Worm (Caenorhabditis elegans) whole organism, young adult: Measurements from ENCODE around the gene F52E1.9.

Source experiments
- B0019.2 ChIP-seq: fragments of 200-800 bp; sonication (Bioruptor generic); conservative IDR thresholded peaks from 2 replicates; pipeline ENCODE4 v1.3.6; 2022; ENCODE audit warnings: missing genetic modification reagents, missing genetic modification characterization, missing compliant biosample characterization
- B0261.1 ChIP-seq: sonication (generic microtip); optimal IDR thresholded peaks from 2 replicates; lab custom pipeline; 2016; ENCODE audit warnings: mild to moderate bottlenecking, missing genetic modification characterization, moderate library complexity, missing compliant biosample characterization
- C17E4.6 ChIP-seq: fragments of 200-800 bp; sonication (Bioruptor generic); IDR thresholded peaks from 2 replicates; pipeline ENCODE4 v1.3.6; 2022; ENCODE audit warnings: missing genetic modification reagents, missing genetic modification characterization, missing compliant biosample characterization
- F49E8.2 ChIP-seq: sonication (generic microtip); optimal IDR thresholded peaks from 3 replicates; lab custom pipeline; 2017; ENCODE audit warnings: missing genetic modification characterization, mild to moderate bottlenecking, missing compliant biosample characterization, antibody characterized with exemption, moderate library complexity; ENCODE audit not compliant: insufficient read depth
- F57C9.4 ChIP-seq: sonication (generic microtip); optimal IDR thresholded peaks from 2 replicates; lab custom pipeline; 2017; ENCODE audit warnings: mild to moderate bottlenecking, missing genetic modification characterization, missing compliant biosample characterization
- Y67H2A.10 ChIP-seq: fragments of 200-800 bp; sonication (Bioruptor generic); conservative IDR thresholded peaks from 2 replicates; pipeline ENCODE4 v1.3.6; 2022; ENCODE audit warnings: missing genetic modification reagents, missing genetic modification characterization, missing compliant biosample characterization
- Y95B8A.8 ChIP-seq: fragments of 200-800 bp; sonication (Bioruptor generic); IDR thresholded peaks from 2 replicates; pipeline ENCODE4 v1.3.6; 2022; ENCODE audit warnings: missing genetic modification reagents, missing genetic modification characterization, missing compliant biosample characterization
- aptf-2 ChIP-seq: fragments of 200-800 bp; sonication (Bioruptor generic); conservative IDR thresholded peaks from 2 replicates; pipeline ENCODE4 v1.3.6; 2022; ENCODE audit warnings: missing genetic modification reagents, missing genetic modification characterization, missing compliant biosample characterization
- aptf-3 ChIP-seq: fragments of 200-800 bp; sonication (Bioruptor generic); IDR thresholded peaks from 2 replicates; pipeline ENCODE4 v1.3.6; 2022; ENCODE audit warnings: missing genetic modification characterization, missing compliant biosample characterization
- atf-7 ChIP-seq: sonication (generic microtip); optimal IDR thresholded peaks from 2 replicates; lab custom pipeline; 2017; ENCODE audit warnings: mild to moderate bottlenecking, missing genetic modification characterization, missing compliant biosample characterization
- athp-1 ChIP-seq: sonication (generic microtip); optimal IDR thresholded peaks from 2 replicates; lab custom pipeline; 2017; ENCODE audit warnings: mild to moderate bottlenecking, missing genetic modification characterization, missing compliant biosample characterization
- bed-2 ChIP-seq: fragments of 200-800 bp; sonication (Bioruptor generic); IDR thresholded peaks from 2 replicates; pipeline ENCODE4 v1.3.6; 2022; ENCODE audit warnings: missing genetic modification reagents, missing genetic modification characterization, missing compliant biosample characterization
- cebp-1 ChIP-seq, 2 experiments: fragments of 200-800 bp in 1 of 2; sonication (Bioruptor generic) in 1 of 2; sonication (generic microtip) in 1 of 2; IDR thresholded peaks in 1 of 2; optimal IDR thresholded peaks in 1 of 2; 2 replicates each; pipeline versions ENCODE4 v1.3.6 to Lab custom; 2017 to 2022; ENCODE audit warnings: missing compliant biosample characterization in 2 of 2, missing genetic modification characterization in 2 of 2, mild to moderate bottlenecking in 1 of 2, missing genetic modification reagents in 1 of 2, moderate library complexity in 1 of 2
- ceh-58 ChIP-seq: fragments of 200-800 bp; sonication (Bioruptor generic); IDR thresholded peaks from 2 replicates; pipeline ENCODE4 v1.3.6; 2022; ENCODE audit warnings: missing genetic modification characterization, missing compliant biosample characterization
- die-1 ChIP-seq: sonication (generic microtip); optimal IDR thresholded peaks from 2 replicates; lab custom pipeline; 2016; ENCODE audit warnings: missing genotype, mild to moderate bottlenecking, missing genetic modification characterization, missing compliant biosample characterization
- dox-1 ChIP-seq: fragments of 200-800 bp; sonication (Bioruptor generic); IDR thresholded peaks from 2 replicates; pipeline ENCODE4 v1.3.6; 2022; ENCODE audit warnings: missing genetic modification reagents, missing genetic modification characterization, missing compliant biosample characterization
- egl-18 ChIP-seq: fragments of 200-800 bp; sonication (Bioruptor generic); IDR thresholded peaks from 2 replicates; pipeline ENCODE4 v1.3.6; 2022; ENCODE audit warnings: missing genetic modification reagents, missing genetic modification characterization, missing compliant biosample characterization
- hmg-1.2 ChIP-seq: fragments of 200-800 bp; sonication (Bioruptor generic); IDR thresholded peaks from 2 replicates; pipeline ENCODE4 v1.3.6; 2022; ENCODE audit warnings: missing genetic modification reagents, missing genetic modification characterization, missing compliant biosample characterization
- hsf-1 ChIP-seq: fragments of 200-800 bp; sonication (Bioruptor generic); IDR thresholded peaks from 2 replicates; pipeline ENCODE4 v1.3.6; 2022; ENCODE audit warnings: missing genetic modification reagents, missing genetic modification characterization, missing compliant biosample characterization
- lin-35 ChIP-seq, 3 experiments: fragments of 150-350 bp in 2 of 3; sonication (generic microtip) in 1 of 3; optimal IDR thresholded peaks; 2 replicates each; lab custom pipeline; 2014 to 2018; ENCODE audit warnings: missing biosample characterization in 3 of 3, missing genetic modification characterization in 3 of 3, missing genetic modification reagents in 3 of 3
- lin-40 ChIP-seq: sonication (generic microtip); optimal IDR thresholded peaks from 2 replicates; lab custom pipeline; 2016; ENCODE audit warnings: missing genetic modification characterization, mild to moderate bottlenecking, missing compliant biosample characterization, missing genotype, missing genetic modification reagents
- lsl-1 ChIP-seq: fragments of 200-800 bp; sonication (Bioruptor generic); optimal IDR thresholded peaks from 2 replicates; lab custom pipeline; 2018; ENCODE audit warnings: mild to moderate bottlenecking, missing genetic modification characterization, moderate library complexity, missing compliant biosample characterization
- madf-3 ChIP-seq: fragments of 200-800 bp; sonication (Bioruptor generic); IDR thresholded peaks from 2 replicates; pipeline ENCODE4 v1.3.6; 2022; ENCODE audit warnings: missing genetic modification reagents, missing genetic modification characterization, missing compliant biosample characterization
- mcd-1 ChIP-seq: fragments of 200-800 bp; sonication (Bioruptor generic); IDR thresholded peaks from 2 replicates; pipeline ENCODE4 v1.3.6; 2022; ENCODE audit warnings: missing genetic modification reagents, missing genetic modification characterization, missing compliant biosample characterization
- mel-28 ChIP-seq: sonication (generic microtip); optimal IDR thresholded peaks from 2 replicates; lab custom pipeline; 2016; ENCODE audit warnings: borderline replicate concordance, mild to moderate bottlenecking, missing genetic modification characterization, missing compliant biosample characterization
- mes-4 ChIP-seq: sonication (generic microtip); optimal IDR thresholded peaks from 2 replicates; lab custom pipeline; 2016; ENCODE audit warnings: missing genotype, missing genetic modification characterization, missing compliant biosample characterization
- nhr-120 ChIP-seq: fragments of 200-800 bp; sonication (Bioruptor generic); IDR thresholded peaks from 2 replicates; pipeline ENCODE4 v1.3.6; 2022; ENCODE audit warnings: missing genetic modification characterization, missing compliant biosample characterization
- nhr-80 ChIP-seq: sonication (generic microtip); optimal IDR thresholded peaks from 2 replicates; lab custom pipeline; 2016; ENCODE audit warnings: missing genetic modification characterization, missing compliant biosample characterization
- nhr-90 ChIP-seq: sonication (generic microtip); optimal IDR thresholded peaks from 2 replicates; lab custom pipeline; 2016; ENCODE audit warnings: missing genotype, mild to moderate bottlenecking, missing genetic modification characterization, missing compliant biosample characterization
- rpc-1 ChIP-seq, 2 experiments: fragments of 150-350 bp in 1 of 2; sonication (generic microtip) in 1 of 2; optimal IDR thresholded peaks; 2 replicates each; lab custom pipeline; 2014 to 2018; ENCODE audit warnings: missing biosample characterization in 1 of 2, missing genetic modification characterization in 1 of 2, missing genetic modification reagents in 1 of 2, missing genotype in 1 of 2
- sea-2 ChIP-seq: fragments of 200-800 bp; sonication (Bioruptor generic); IDR thresholded peaks from 2 replicates; pipeline ENCODE4 v1.3.6; 2022; ENCODE audit warnings: missing genetic modification characterization, missing compliant biosample characterization
- snpc-1.1 ChIP-seq: sonication (generic microtip); optimal IDR thresholded peaks from 2 replicates; lab custom pipeline; 2017; ENCODE audit warnings: missing genetic modification characterization, mild to moderate bottlenecking, missing compliant biosample characterization, antibody characterized with exemption, moderate library complexity, missing genotype, missing genetic modification reagents; ENCODE audit not compliant: insufficient read depth
- somi-1 ChIP-seq: fragments of 200-800 bp; sonication (Bioruptor generic); optimal IDR thresholded peaks from 2 replicates; lab custom pipeline; 2018; ENCODE audit warnings: mild to moderate bottlenecking, missing genetic modification characterization, missing compliant biosample characterization
- tbp1 ChIP-seq: fragments of 200-800 bp; sonication (Bioruptor generic); optimal IDR thresholded peaks from 2 replicates; lab custom pipeline; 2018; ENCODE audit warnings: mild to moderate bottlenecking, missing genetic modification characterization, missing compliant biosample characterization
- unc-62 ChIP-seq: fragments of 150-350 bp; optimal IDR thresholded peaks from 2 replicates; lab custom pipeline; 2014; ENCODE audit warnings: missing biosample characterization, missing genetic modification reagents, missing genetic modification characterization
- ztf-26 ChIP-seq: sonication (generic microtip); optimal IDR thresholded peaks from 2 replicates; lab custom pipeline; 2017; ENCODE audit warnings: missing genetic modification characterization, missing compliant biosample characterization

Gene F52E1.9

ce11 chrV:8428585-8429414 is 26.3 kb upstream of the F52E1.9 start:
- TF ChIP-seq hmg-1.2 (GFP tag; lab: Robert Waterston, UW): peak; percentile 96
- TF ChIP-seq dox-1 (GFP tag; lab: Robert Waterston, UW): no peak
- TF ChIP-seq mcd-1 (GFP tag; lab: Robert Waterston, UW): no peak

DNA sequence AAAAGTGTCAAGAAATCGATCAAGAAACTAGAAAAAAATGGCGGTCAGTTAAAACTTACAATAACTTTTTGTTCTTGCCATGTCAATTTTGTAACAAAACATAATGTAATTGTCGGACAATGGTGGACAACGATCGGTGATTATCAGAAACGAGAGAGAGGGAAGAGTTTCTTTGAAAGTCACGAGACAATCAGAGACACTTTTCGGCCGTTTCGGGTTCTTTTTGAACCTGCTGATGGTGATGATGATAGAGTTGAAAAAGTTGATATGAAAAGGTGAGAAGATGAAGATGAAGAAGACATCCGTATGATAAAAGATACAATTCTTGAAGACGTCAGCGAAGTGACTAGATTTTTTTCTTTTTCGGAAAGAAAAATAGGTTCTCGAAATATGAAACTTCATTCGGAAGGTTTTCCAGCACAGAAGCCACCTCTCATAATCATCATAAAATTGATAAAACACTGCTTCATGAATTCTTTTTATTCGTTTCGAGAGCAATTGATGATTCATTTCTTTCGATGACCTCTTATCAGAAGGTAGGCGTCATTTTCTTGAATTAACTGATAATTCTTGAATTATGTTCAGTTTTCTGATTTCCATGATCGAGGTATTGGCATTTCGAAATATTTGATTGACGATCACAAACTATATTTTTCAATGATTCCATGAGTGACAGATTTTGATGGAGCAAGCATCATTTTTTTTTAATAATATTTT is 24.4 kb upstream of the F52E1.9 start:
- TF ChIP-seq lin-40 (tag; lab: Kevin White, UChicago) (no peak), F49E8.2 (tag; lab: Kevin White, UChicago) (no peak), cebp-1 (GFP tag; IDR thresholded peaks at IDR 0.05; lab: Robert Waterston, UW) (no peak), cebp-1 (tag; optimal IDR thresholded peaks at IDR 0.05; lab: Kevin White, UChicago) (peak; percentile 53), nhr-80 (tag; lab: Kevin White, UChicago) (peak; percentile 81)

ce11 chrV:8426210-8426609 is 23.7 kb upstream of the F52E1.9 start:
- TF ChIP-seq hmg-1.2 (GFP tag; lab: Robert Waterston, UW) (peak; percentile 38; the same call in 1 of the 2 replicates), rpc-1 (optimal IDR thresholded peaks at IDR 0.05; lab: Kevin White, UChicago) (peak; percentile 25), rpc-1 (tag; optimal IDR thresholded peaks at IDR 0.05; lab: Kevin White, UChicago) (no peak), hsf-1 (peak; percentile 56; the same call in 1 of the 2 replicates), nhr-80 (tag; lab: Kevin White, UChicago) (no peak)

ce11 chrV:8424840-8425814 is 22.7 kb upstream of the F52E1.9 start:
- TF ChIP-seq aptf-2 (GFP tag; lab: Robert Waterston, UW): no peak
- peak; percentile 96 for TF ChIP-seq lsl-1 (GFP tag; lab: Kevin White, UChicago)
- TF ChIP-seq die-1 (tag; lab: Kevin White, UChicago): no peak
- no peak for TF ChIP-seq mel-28
- no peak for TF ChIP-seq B0261.1 (tag; lab: Kevin White, UChicago)
- TF ChIP-seq tbp1 (GFP tag; lab: Kevin White, UChicago): no peak
- no peak for TF ChIP-seq somi-1 (GFP tag; lab: Kevin White, UChicago)
- no peak for TF ChIP-seq lin-35 (GFP tag; optimal IDR thresholded peaks at IDR 0.05; lab: Kevin White, UChicago)
- no peak for TF ChIP-seq C17E4.6 (GFP tag; lab: Robert Waterston, UW)
- no peak for TF ChIP-seq snpc-1.1 (tag; lab: Kevin White, UChicago)
- TF ChIP-seq madf-3 (GFP tag; lab: Robert Waterston, UW): no peak
- TF ChIP-seq nhr-90: peak; percentile 9
- no peak for TF ChIP-seq egl-18 (GFP tag; lab: Robert Waterston, UW)
- no peak for TF ChIP-seq Y95B8A.8 (GFP tag; lab: Robert Waterston, UW)
- TF ChIP-seq sea-2 (GFP tag; lab: Robert Waterston, UW): no peak
- TF ChIP-seq unc-62 (GFP tag; lab: Kevin White, UChicago): peak; percentile 65
- no peak for TF ChIP-seq ceh-58 (GFP tag; lab: Robert Waterston, UW)
- TF ChIP-seq athp-1 (tag; lab: Kevin White, UChicago): no peak
- TF ChIP-seq aptf-3 (GFP tag; lab: Robert Waterston, UW): no peak
- no peak for TF ChIP-seq hsf-1
- TF ChIP-seq mes-4 (tag; lab: Kevin White, UChicago): no peak
- peak; percentile 20 for TF ChIP-seq atf-7 (tag; lab: Kevin White, UChicago)
- no peak for TF ChIP-seq Y67H2A.10
- TF ChIP-seq bed-2 (GFP tag; lab: Robert Waterston, UW): no peak
- TF ChIP-seq F57C9.4 (tag; lab: Kevin White, UChicago): no peak
- TF ChIP-seq ztf-26: no peak
- no peak for TF ChIP-seq B0019.2 (GFP tag; lab: Robert Waterston, UW)
- TF ChIP-seq nhr-120 (GFP tag; lab: Robert Waterston, UW): no peak
- TF ChIP-seq F49E8.2 (tag; lab: Kevin White, UChicago): peak; percentile 31
- TF ChIP-seq cebp-1 (GFP tag; IDR thresholded peaks at IDR 0.05; lab: Robert Waterston, UW): peak; percentile 30; the same call in 1 of the 2 replicates
- peak; percentile 62 for TF ChIP-seq cebp-1 (tag; optimal IDR thresholded peaks at IDR 0.05; lab: Kevin White, UChicago)
